Fruit fly (Drosophila melanogaster) whole organism, embryonic: ENCODE measurements around the gene CG42259.
A peak's percentile ranks its signal among the peaks of the same experiment; 100 is the strongest.

ENCODE experiments used
- ATbp ChIP-seq: fragments of 200-800 bp; sonication (Bioruptor generic); optimal IDR thresholded peaks from 2 replicates; lab custom pipeline; 2017; ENCODE audit warnings: missing biosample characterization, mild to moderate bottlenecking, missing genetic modification characterization, missing genetic modification reagents
- B-H2 ChIP-seq: fragments of 200-800 bp; sonication (Bioruptor generic); optimal IDR thresholded peaks from 2 replicates; lab custom pipeline; 2018; ENCODE audit warnings: missing biosample characterization, mild to moderate bottlenecking, missing genetic modification characterization
- CG10431 ChIP-seq: fragments of 200-800 bp; sonication (Bioruptor generic); optimal IDR thresholded peaks from 3 replicates; lab custom pipeline; 2018; ENCODE audit warnings: missing biosample characterization, mild to moderate bottlenecking, missing genetic modification characterization
- CG10979 ChIP-seq: fragments of 200-800 bp; sonication (Bioruptor generic); optimal IDR thresholded peaks from 2 replicates; lab custom pipeline; 2018; ENCODE audit warnings: missing biosample characterization, mild to moderate bottlenecking, missing genetic modification characterization, moderate library complexity
- CG11560 ChIP-seq: fragments of 200-800 bp; sonication (Bioruptor generic); IDR thresholded peaks from 3 replicates; pipeline ENCODE4 v1.3.6; 2022; ENCODE audit warnings: missing biosample characterization, missing genetic modification characterization
- CG12391 ChIP-seq: fragments of 200-800 bp; sonication (Bioruptor generic); optimal IDR thresholded peaks from 3 replicates; lab custom pipeline; 2018; ENCODE audit warnings: missing biosample characterization, mild to moderate bottlenecking, missing genetic modification characterization, moderate library complexity
- CG12659 ChIP-seq: fragments of 200-800 bp; sonication (Bioruptor generic); optimal IDR thresholded peaks from 3 replicates; lab custom pipeline; 2017; ENCODE audit warnings: mild to moderate bottlenecking, missing biosample characterization, missing genetic modification reagents, missing genetic modification characterization
- CG15601 ChIP-seq: fragments of 200-800 bp; sonication (Bioruptor generic); optimal IDR thresholded peaks from 3 replicates; lab custom pipeline; 2019; ENCODE audit warnings: missing biosample characterization, mild to moderate bottlenecking, missing genetic modification characterization, moderate library complexity
- CG16815 ChIP-seq: fragments of 200-800 bp; sonication (Bioruptor generic); optimal IDR thresholded peaks from 3 replicates; lab custom pipeline; 2017; ENCODE audit warnings: missing biosample characterization, mild to moderate bottlenecking, missing genetic modification characterization
- CG17186 ChIP-seq: fragments of 200-800 bp; sonication (Bioruptor generic); optimal IDR thresholded peaks from 3 replicates; lab custom pipeline; 2017; ENCODE audit warnings: missing biosample characterization, missing genetic modification reagents, missing genetic modification characterization
- CG17361 ChIP-seq: fragments of 200-800 bp; sonication (Bioruptor generic); IDR thresholded peaks from 3 replicates; pipeline ENCODE4 v1.3.6; 2022; ENCODE audit warnings: missing biosample characterization, missing genetic modification characterization
- CG18476 ChIP-seq: fragments of 200-800 bp; sonication (Bioruptor generic); optimal IDR thresholded peaks from 2 replicates; lab custom pipeline; 2016; ENCODE audit warnings: missing biosample characterization, mild to moderate bottlenecking, missing genetic modification characterization
- CG18764 ChIP-seq: fragments of 200-800 bp; sonication (Bioruptor generic); optimal IDR thresholded peaks from 3 replicates; lab custom pipeline; 2016; ENCODE audit warnings: missing biosample characterization, missing genetic modification characterization
- CG2116 ChIP-seq: fragments of 200-800 bp; sonication (Bioruptor generic); optimal IDR thresholded peaks from 3 replicates; lab custom pipeline; 2018; ENCODE audit warnings: missing biosample characterization, mild to moderate bottlenecking, missing genetic modification characterization
- CG2712 ChIP-seq: fragments of 200-800 bp; optimal IDR thresholded peaks from 3 replicates; lab custom pipeline; 2019; ENCODE audit warnings: missing biosample characterization, mild to moderate bottlenecking, missing genetic modification characterization, moderate library complexity
- CG3726 ChIP-seq: fragments of 200-800 bp; sonication (Bioruptor generic); IDR thresholded peaks from 3 replicates; pipeline ENCODE4, ENCODE4 v1.3.6; 2022; ENCODE audit warnings: missing biosample characterization, missing genetic modification characterization
- CG6854 ChIP-seq: fragments of 200-800 bp; sonication (Bioruptor generic); optimal IDR thresholded peaks from 3 replicates; lab custom pipeline; 2017; ENCODE audit warnings: missing biosample characterization, mild to moderate bottlenecking, missing genetic modification characterization
- CG9797 ChIP-seq: fragments of 200-800 bp; sonication (Bioruptor generic); optimal IDR thresholded peaks from 3 replicates; lab custom pipeline; 2018; ENCODE audit warnings: missing biosample characterization, mild to moderate bottlenecking, missing genetic modification characterization
- Camta ChIP-seq: fragments of 200-800 bp; sonication (Bioruptor generic); optimal IDR thresholded peaks from 2 replicates; lab custom pipeline; 2016; ENCODE audit warnings: missing biosample characterization, missing genetic modification characterization
- CkIIα-i1 ChIP-seq: fragments of 200-800 bp; sonication (Bioruptor generic); IDR thresholded peaks from 2 replicates; pipeline ENCODE4 v1.3.6; 2022; ENCODE audit warnings: missing biosample characterization, missing genetic modification characterization
- CoRest ChIP-seq: fragments of 200-800 bp; sonication (Bioruptor generic); optimal IDR thresholded peaks from 3 replicates; lab custom pipeline; 2018; ENCODE audit warnings: missing biosample characterization, mild to moderate bottlenecking, missing genetic modification characterization, moderate library complexity
- Deaf1 ChIP-seq: fragments of 200-800 bp; optimal IDR thresholded peaks from 3 replicates; lab custom pipeline; 2019; ENCODE audit warnings: missing biosample characterization, mild to moderate bottlenecking, missing genetic modification characterization, moderate library complexity
- Fer1 ChIP-seq: fragments of 200-800 bp; sonication (Bioruptor generic); optimal IDR thresholded peaks from 2 replicates; lab custom pipeline; 2017; ENCODE audit warnings: missing biosample characterization, mild to moderate bottlenecking, missing genetic modification characterization
- HHEX ChIP-seq: fragments of 200-800 bp; sonication (Bioruptor generic); optimal IDR thresholded peaks from 3 replicates; lab custom pipeline; 2017; ENCODE audit warnings: missing biosample characterization, mild to moderate bottlenecking, missing genetic modification characterization, missing genetic modification reagents
- HLHmδ ChIP-seq: fragments of 200-800 bp; sonication (Bioruptor generic); optimal IDR thresholded peaks from 2 replicates; lab custom pipeline; 2018; ENCODE audit warnings: missing biosample characterization, mild to moderate bottlenecking, missing genetic modification characterization, moderate library complexity
- HmgD ChIP-seq: fragments of 200-800 bp; sonication (Bioruptor generic); optimal IDR thresholded peaks from 3 replicates; lab custom pipeline; 2016; ENCODE audit warnings: missing biosample characterization, missing genetic modification characterization
- Hr39 ChIP-seq: fragments of >200 bp; optimal IDR thresholded peaks from 2 replicates; lab custom pipeline; 2017
- Hr78 ChIP-seq, 2 experiments: fragments of 200-800 bp in 1 of 2; fragments of >200 bp in 1 of 2; sonication (Bioruptor generic) in 1 of 2; optimal IDR thresholded peaks; 2 replicates each; lab custom pipeline; 2017 to 2019; ENCODE audit warnings: missing biosample characterization in 2 of 2, missing genetic modification characterization in 2 of 2, mild to moderate bottlenecking in 1 of 2, moderate library complexity in 1 of 2
- Kr ChIP-seq: fragments of 200-800 bp; sonication (Bioruptor generic); optimal IDR thresholded peaks from 2 replicates; lab custom pipeline; 2017; ENCODE audit warnings: missing biosample characterization, mild to moderate bottlenecking, missing genetic modification characterization
- MESR4 ChIP-seq: fragments of 200-800 bp; sonication (Bioruptor generic); optimal IDR thresholded peaks from 2 replicates; lab custom pipeline; 2018; ENCODE audit warnings: missing biosample characterization, mild to moderate bottlenecking, missing genetic modification characterization, moderate library complexity
- MTF-1 ChIP-seq: fragments of 200-800 bp; sonication (Bioruptor generic); optimal IDR thresholded peaks from 2 replicates; lab custom pipeline; 2018; ENCODE audit warnings: missing biosample characterization, mild to moderate bottlenecking, missing genetic modification characterization, borderline replicate concordance
- NC2α ChIP-seq: fragments of 200-800 bp; sonication (Bioruptor generic); optimal IDR thresholded peaks from 2 replicates; lab custom pipeline; 2016; ENCODE audit warnings: missing biosample characterization, missing genetic modification characterization
- PHDP ChIP-seq: fragments of 200-800 bp; sonication (Bioruptor generic); optimal IDR thresholded peaks from 3 replicates; lab custom pipeline; 2018; ENCODE audit warnings: missing biosample characterization, mild to moderate bottlenecking, missing genetic modification characterization, moderate library complexity
- Poxn ChIP-seq: fragments of 200-800 bp; sonication (Bioruptor generic); IDR thresholded peaks from 2 replicates; pipeline ENCODE4 v1.3.6; 2022; ENCODE audit warnings: missing biosample characterization, missing genetic modification characterization
- Rx ChIP-seq: fragments of 200-800 bp; sonication (Bioruptor generic); IDR thresholded peaks from 2 replicates; pipeline ENCODE4 v1.3.6; 2022; ENCODE audit warnings: missing biosample characterization, missing genetic modification characterization
- abd-A ChIP-seq: fragments of 200-800 bp; sonication (Bioruptor generic); optimal IDR thresholded peaks from 3 replicates; lab custom pipeline; 2019; ENCODE audit warnings: missing biosample characterization, mild to moderate bottlenecking, missing genetic modification characterization, moderate library complexity
- ap ChIP-seq: fragments of 200-800 bp; sonication (Bioruptor generic); IDR thresholded peaks from 2 replicates; pipeline ENCODE4 v1.3.6; 2022; ENCODE audit warnings: missing biosample characterization, missing genetic modification characterization
- cas ChIP-seq: fragments of 200-800 bp; sonication (Bioruptor generic); IDR thresholded peaks from 2 replicates; pipeline ENCODE4 v1.3.6; 2022; ENCODE audit warnings: missing biosample characterization, missing genetic modification characterization
- cg ChIP-seq: fragments of 200-800 bp; sonication (Bioruptor generic); optimal IDR thresholded peaks from 3 replicates; lab custom pipeline; 2019; ENCODE audit warnings: missing biosample characterization, mild to moderate bottlenecking, missing genetic modification characterization, moderate library complexity
- chm ChIP-seq: fragments of 200-800 bp; sonication (Bioruptor generic); IDR thresholded peaks from 2 replicates; pipeline ENCODE4 v1.3.6; 2022; ENCODE audit warnings: missing biosample characterization, missing genetic modification characterization
- disco-r ChIP-seq: fragments of 200-800 bp; sonication (Bioruptor generic); optimal IDR thresholded peaks from 2 replicates; lab custom pipeline; 2016; ENCODE audit warnings: missing biosample characterization, missing genetic modification characterization
- fd3F ChIP-seq: fragments of 200-800 bp; sonication (Bioruptor generic); optimal IDR thresholded peaks from 2 replicates; lab custom pipeline; 2018; ENCODE audit warnings: missing biosample characterization, mild to moderate bottlenecking, missing genetic modification characterization, moderate library complexity
- grau ChIP-seq: fragments of 200-800 bp; optimal IDR thresholded peaks from 3 replicates; lab custom pipeline; 2019; ENCODE audit warnings: missing biosample characterization, mild to moderate bottlenecking, missing genetic modification characterization, moderate library complexity
- her ChIP-seq: fragments of 200-800 bp; sonication (Bioruptor generic); optimal IDR thresholded peaks from 2 replicates; lab custom pipeline; 2016; ENCODE audit warnings: missing biosample characterization, missing genetic modification characterization
- knrl ChIP-seq: fragments of 200-800 bp; sonication (Bioruptor generic); IDR thresholded peaks from 3 replicates; pipeline ENCODE4 v1.3.6; 2022; ENCODE audit warnings: missing biosample characterization, missing genetic modification characterization; ENCODE audit not compliant: partially characterized antibody
- lmd ChIP-seq: fragments of 200-800 bp; sonication (Bioruptor generic); IDR thresholded peaks from 2 replicates; pipeline ENCODE4 v1.3.6; 2022; ENCODE audit warnings: missing biosample characterization, missing genetic modification characterization
- nerfin-1 ChIP-seq: fragments of 200-800 bp; sonication (Bioruptor generic); optimal IDR thresholded peaks from 3 replicates; lab custom pipeline; 2019; ENCODE audit warnings: missing biosample characterization, mild to moderate bottlenecking, missing genetic modification characterization, moderate library complexity
- scrt ChIP-seq: fragments of 200-800 bp; sonication (Bioruptor generic); optimal IDR thresholded peaks from 2 replicates; lab custom pipeline; 2018; ENCODE audit warnings: missing biosample characterization, mild to moderate bottlenecking, missing genetic modification characterization, moderate library complexity
- slp2 ChIP-seq: fragments of 200-800 bp; sonication (Bioruptor generic); optimal IDR thresholded peaks from 2 replicates; lab custom pipeline; 2016; ENCODE audit warnings: missing biosample characterization, missing genetic modification characterization
- so ChIP-seq: fragments of 200-800 bp; sonication (Bioruptor generic); IDR thresholded peaks from 3 replicates; pipeline ENCODE4 v1.3.6; 2022; ENCODE audit warnings: missing biosample characterization, missing genetic modification characterization
- sr ChIP-seq: fragments of 200-800 bp; sonication (Bioruptor generic); IDR thresholded peaks from 3 replicates; pipeline ENCODE4 v1.3.6; 2022; ENCODE audit warnings: missing biosample characterization, missing genetic modification characterization
- z ChIP-seq: fragments of 200-800 bp; sonication (Bioruptor generic); IDR thresholded peaks from 3 replicates; pipeline ENCODE4 v1.3.6; 2022; ENCODE audit warnings: missing biosample characterization, missing genetic modification characterization

Gene CG42259

dm6 chrX:1026511-1026910, 19.5 kb upstream of the CG42259 start, which contains the start of the genes CG32814, CG11638 and CG3021 (continued):
- TF ChIP-seq Kr (GFP tag; lab: Kevin White, UChicago) (no peak), chm (GFP tag; lab: Robert Waterston, UW) (peak; percentile 46; the same call in 1 of the 2 replicates), ap (GFP tag; lab: Robert Waterston, UW) (no peak), Deaf1 (tag; lab: Kevin White, UChicago) (peak; percentile 17), CG15601 (tag; lab: Kevin White, UChicago) (peak; percentile 16), CG2116 (peak; percentile 23), CG18764 (GFP tag; lab: Kevin White, UChicago) (no peak), CG9797 (GFP tag; lab: Kevin White, UChicago) (peak; percentile 62), MTF-1 (peak; percentile 55), knrl (GFP tag; lab: Robert Waterston, UW) (0 out of 3 replicates have a peak, but pooled peaks have one; percentile 30), HLHmδ (GFP tag; lab: Kevin White, UChicago) (peak; percentile 46), CoRest (tag; lab: Kevin White, UChicago) (peak; percentile 25), CG12391 (tag; lab: Kevin White, UChicago) (peak; percentile 21), CG17361 (0 out of 3 replicates have a peak, but pooled peaks have one; percentile 21), ATbp (GFP tag; lab: Kevin White, UChicago) (peak; percentile 22), slp2 (GFP tag; lab: Kevin White, UChicago) (no peak), CG2712 (no peak), fd3F (GFP tag; lab: Kevin White, UChicago) (peak; percentile 7), CG17186 (GFP tag; lab: Kevin White, UChicago) (no peak), HmgD (GFP tag; lab: Kevin White, UChicago) (no peak), Fer1 (peak; percentile 24), PHDP (tag; lab: Kevin White, UChicago) (no peak), HHEX (peak; percentile 13), CG6854 (GFP tag; lab: Kevin White, UChicago) (peak; percentile 22), CG10979 (tag; lab: Kevin White, UChicago) (peak; percentile 36), Hr78 (GFP tag; optimal IDR thresholded peaks at IDR 0.05; lab: Kevin White, UChicago) (no peak), her (GFP tag; lab: Kevin White, UChicago) (no peak), CG10431 (GFP tag; lab: Kevin White, UChicago) (peak; percentile 45), disco-r (GFP tag; lab: Kevin White, UChicago) (no peak), grau (tag; lab: Kevin White, UChicago) (peak; percentile 36), B-H2 (GFP tag; lab: Kevin White, UChicago) (peak; percentile 5)

- TF ChIP-seq scrt (no peak), Poxn (no peak), cg (GFP tag; lab: Kevin White, UChicago) (no peak), cas (GFP tag; lab: Robert Waterston, UW) (no peak), NC2α (GFP tag; lab: Kevin White, UChicago) (no peak), lmd (GFP tag; lab: Robert Waterston, UW) (no peak), Camta (GFP tag; lab: Kevin White, UChicago) (no peak), MESR4 (GFP tag; lab: Kevin White, UChicago) (peak; percentile 5), sr (GFP tag; lab: Robert Waterston, UW) (no peak), z (GFP tag; lab: Robert Waterston, UW) (no peak), CG11560 (tag; lab: Robert Waterston, UW) (no peak), CG16815 (GFP tag; lab: Kevin White, UChicago) (no peak), Rx (GFP tag; lab: Robert Waterston, UW) (no peak), CkIIα-i1 (GFP tag; lab: Robert Waterston, UW) (no peak), CG18476 (GFP tag; lab: Kevin White, UChicago) (no peak), Hr39 (lab: Kevin White, UChicago) (no peak), CG12659 (GFP tag; lab: Kevin White, UChicago) (peak; percentile 16), CG3726 (GFP tag; lab: Robert Waterston, UW) (no peak), abd-A (no peak), nerfin-1 (tag; lab: Kevin White, UChicago) (no peak), so (GFP tag; lab: Robert Waterston, UW) (no peak)
Observed at dm6 chrX:1030478-1030877, 15.5 kb upstream of the CG42259 start, which contains the start of the genes Cdc45 and Rpp21. TSS of gene Cdc45 (minus strand) at chrX:1030556. TSS of gene Rpp21 (plus strand) at chrX:1030758.
